Fruit fly (Drosophila melanogaster) whole organism, embryonic: ENCODE results near the gene v.

Experiments used
- Ada2b ChIP-seq: fragments of 200-800 bp; sonication (Bioruptor generic); IDR thresholded peaks from 2 replicates; pipeline ENCODE4 v1.3.6; 2022; ENCODE audit warnings: missing biosample characterization, missing genetic modification characterization
- Atf6 ChIP-seq: fragments of 200-800 bp; sonication (Bioruptor generic); IDR thresholded peaks from 2 replicates; pipeline ENCODE4 v1.3.6; 2022; ENCODE audit warnings: missing biosample characterization, missing genetic modification characterization
- Bgb ChIP-seq: fragments of 200-800 bp; sonication (Bioruptor generic); IDR thresholded peaks from 2 replicates; pipeline ENCODE4 v1.3.6; 2022; ENCODE audit warnings: missing biosample characterization, missing genetic modification characterization; ENCODE audit not compliant: partially characterized antibody
- C15 ChIP-seq: fragments of 200-800 bp; sonication (Bioruptor generic); IDR thresholded peaks from 3 replicates; pipeline ENCODE4 v1.3.6; 2022; ENCODE audit warnings: missing biosample characterization, missing genetic modification characterization
- CG18476 ChIP-seq: fragments of 200-800 bp; sonication (Bioruptor generic); optimal IDR thresholded peaks from 2 replicates; lab custom pipeline; 2016; ENCODE audit warnings: missing biosample characterization, mild to moderate bottlenecking, missing genetic modification characterization
- CG30403 ChIP-seq: fragments of 200-800 bp; sonication (Bioruptor generic); optimal IDR thresholded peaks from 3 replicates; lab custom pipeline; 2016; ENCODE audit warnings: missing biosample characterization, missing genetic modification characterization
- CG32767 ChIP-seq: fragments of 200-800 bp; sonication (Bioruptor generic); IDR thresholded peaks from 2 replicates; pipeline ENCODE4 v1.3.6; 2022; ENCODE audit warnings: missing biosample characterization, missing genetic modification characterization
- CG33213 ChIP-seq: fragments of 200-800 bp; sonication (Bioruptor generic); optimal IDR thresholded peaks from 3 replicates; lab custom pipeline; 2016; ENCODE audit warnings: missing biosample characterization, missing genetic modification characterization
- CG34376 ChIP-seq: fragments of 200-800 bp; sonication (Bioruptor generic); optimal IDR thresholded peaks from 2 replicates; lab custom pipeline; 2018; ENCODE audit warnings: missing biosample characterization, mild to moderate bottlenecking, missing genetic modification characterization
- CG3847 ChIP-seq: fragments of 200-800 bp; sonication (Bioruptor generic); IDR thresholded peaks from 2 replicates; pipeline ENCODE4 v1.3.6; 2022; ENCODE audit warnings: missing biosample characterization, missing genetic modification characterization
- CG6272 ChIP-seq: fragments of 200-800 bp; sonication (Bioruptor generic); IDR thresholded peaks from 2 replicates; pipeline ENCODE4 v1.3.6; 2022; ENCODE audit warnings: missing biosample characterization, missing genetic modification characterization
- CG6689 ChIP-seq: fragments of 200-800 bp; sonication (Bioruptor generic); IDR thresholded peaks from 2 replicates; pipeline ENCODE4 v1.3.6; 2022; ENCODE audit warnings: missing biosample characterization, missing genetic modification characterization
- CG6765 ChIP-seq: fragments of 200-800 bp; sonication (Bioruptor generic); optimal IDR thresholded peaks from 3 replicates; lab custom pipeline; 2017; ENCODE audit warnings: missing biosample characterization, mild to moderate bottlenecking, missing genetic modification characterization
- CG7839 ChIP-seq: fragments of 200-800 bp; sonication (Bioruptor generic); optimal IDR thresholded peaks from 3 replicates; lab custom pipeline; 2018; ENCODE audit warnings: missing biosample characterization, mild to moderate bottlenecking, missing genetic modification characterization, moderate library complexity
- CG8290 ChIP-seq, 3 experiments: fragments of 200-800 bp; sonication (Bioruptor generic); optimal IDR thresholded peaks; 2 replicates each; lab custom pipeline; 2016 to 2019; ENCODE audit warnings: missing biosample characterization in 3 of 3, missing genetic modification characterization in 3 of 3, mild to moderate bottlenecking in 2 of 3, moderate library complexity in 1 of 3
- CG8924 ChIP-seq: fragments of 200-800 bp; optimal IDR thresholded peaks from 3 replicates; lab custom pipeline; 2019; ENCODE audit warnings: missing biosample characterization, mild to moderate bottlenecking, missing genetic modification characterization, moderate library complexity
- CG9609 ChIP-seq: fragments of 200-800 bp; sonication (Bioruptor generic); optimal IDR thresholded peaks from 3 replicates; lab custom pipeline; 2016; ENCODE audit warnings: missing biosample characterization, missing genetic modification characterization
- Elba2 ChIP-seq: fragments of 200-800 bp; sonication (Bioruptor generic); optimal IDR thresholded peaks from 3 replicates; lab custom pipeline; 2016; ENCODE audit warnings: missing biosample characterization, missing genetic modification characterization
- Hey ChIP-seq: fragments of 200-800 bp; sonication (Bioruptor generic); optimal IDR thresholded peaks from 3 replicates; lab custom pipeline; 2018; ENCODE audit warnings: missing biosample characterization, mild to moderate bottlenecking, missing genetic modification characterization
- Jarid2 ChIP-seq: fragments of 200-800 bp; sonication (Bioruptor generic); optimal IDR thresholded peaks from 3 replicates; lab custom pipeline; 2017; ENCODE audit warnings: mild to moderate bottlenecking, missing biosample characterization, missing genetic modification reagents, missing genetic modification characterization
- MBD-R2 ChIP-seq: fragments of 200-800 bp; sonication (Bioruptor generic); IDR thresholded peaks from 2 replicates; pipeline ENCODE4 v1.3.6; 2022; ENCODE audit warnings: missing biosample characterization, missing genetic modification characterization
- Mad ChIP-seq: fragments of 200-800 bp; sonication (Bioruptor generic); optimal IDR thresholded peaks from 2 replicates; lab custom pipeline; 2016; ENCODE audit warnings: missing biosample characterization, missing genetic modification characterization
- Spps ChIP-seq: fragments of 200-800 bp; sonication (Bioruptor generic); optimal IDR thresholded peaks from 2 replicates; lab custom pipeline; 2018; ENCODE audit warnings: missing biosample characterization, mild to moderate bottlenecking, missing genetic modification characterization
- Trl ChIP-seq, 3 experiments: fragments of >200 bp in 2 of 3; fragments of 200-800 bp in 1 of 3; sonication (Bioruptor generic) in 1 of 3; optimal IDR thresholded peaks; 2 replicates in 1 of 3; 3 replicates in 2 of 3; lab custom pipeline; 2016 to 2017; ENCODE audit warnings: missing biosample characterization in 1 of 3, missing genetic modification characterization in 1 of 3
- Vsx1 ChIP-seq: fragments of 200-800 bp; sonication (Bioruptor generic); optimal IDR thresholded peaks from 2 replicates; lab custom pipeline; 2017; ENCODE audit warnings: missing biosample characterization, mild to moderate bottlenecking, missing genetic modification characterization, missing genetic modification reagents
- bbx ChIP-seq: fragments of 200-800 bp; sonication (Bioruptor generic); IDR thresholded peaks from 2 replicates; pipeline ENCODE4 v1.3.6; 2022; ENCODE audit warnings: missing biosample characterization, missing genetic modification characterization; ENCODE audit not compliant: partially characterized antibody
- ci ChIP-seq: fragments of 200-800 bp; sonication (Bioruptor generic); IDR thresholded peaks from 3 replicates; pipeline ENCODE4 v1.3.6; 2022; ENCODE audit warnings: missing biosample characterization, missing genetic modification characterization
- dati ChIP-seq: fragments of 200-800 bp; sonication (Bioruptor generic); IDR thresholded peaks from 2 replicates; pipeline ENCODE4 v1.3.6; 2022; ENCODE audit warnings: missing biosample characterization, missing genetic modification characterization
- exex ChIP-seq: fragments of 200-800 bp; sonication (Bioruptor generic); optimal IDR thresholded peaks from 4 replicates; lab custom pipeline; 2018; ENCODE audit warnings: missing biosample characterization, mild to moderate bottlenecking, missing genetic modification characterization, moderate library complexity
- gcm ChIP-seq: fragments of 200-800 bp; sonication (Bioruptor generic); optimal IDR thresholded peaks from 2 replicates; lab custom pipeline; 2019; ENCODE audit warnings: missing biosample characterization, mild to moderate bottlenecking, missing genetic modification characterization, moderate library complexity
- inv ChIP-seq: fragments of 200-800 bp; sonication (Bioruptor generic); IDR thresholded peaks from 2 replicates; pipeline ENCODE4 v1.3.6; 2022; ENCODE audit warnings: missing biosample characterization, missing genetic modification characterization; ENCODE audit not compliant: partially characterized antibody
- lilli ChIP-seq: fragments of 200-800 bp; sonication (Bioruptor generic); optimal IDR thresholded peaks from 3 replicates; lab custom pipeline; 2016; ENCODE audit warnings: missing biosample characterization, missing genetic modification characterization
- mld ChIP-seq: fragments of 200-800 bp; sonication (Bioruptor generic); IDR thresholded peaks from 3 replicates; pipeline ENCODE4 v1.3.6; 2022; ENCODE audit warnings: missing biosample characterization, missing genetic modification characterization; ENCODE audit not compliant: partially characterized antibody
- nau ChIP-seq: fragments of 200-800 bp; sonication (Bioruptor generic); optimal IDR thresholded peaks from 3 replicates; lab custom pipeline; 2017; ENCODE audit warnings: missing biosample characterization, mild to moderate bottlenecking, missing genetic modification characterization, missing genetic modification reagents
- nerfin-1 ChIP-seq: fragments of 200-800 bp; sonication (Bioruptor generic); optimal IDR thresholded peaks from 3 replicates; lab custom pipeline; 2019; ENCODE audit warnings: missing biosample characterization, mild to moderate bottlenecking, missing genetic modification characterization, moderate library complexity
- nerfin-2 ChIP-seq: fragments of 200-800 bp; sonication (Bioruptor generic); IDR thresholded peaks from 2 replicates; pipeline ENCODE4 v1.3.6; 2022; ENCODE audit warnings: missing biosample characterization, missing genetic modification characterization; ENCODE audit not compliant: partially characterized antibody
- onecut ChIP-seq: fragments of 200-800 bp; sonication (Bioruptor generic); IDR thresholded peaks from 2 replicates; pipeline ENCODE4 v1.3.6; 2022; ENCODE audit warnings: missing biosample characterization, missing genetic modification characterization
- pnt ChIP-seq: fragments of 200-800 bp; sonication (Bioruptor generic); optimal IDR thresholded peaks from 3 replicates; lab custom pipeline; 2016; ENCODE audit warnings: missing biosample characterization, missing genetic modification characterization
- psq ChIP-seq: fragments of 200-800 bp; sonication (Bioruptor generic); optimal IDR thresholded peaks from 2 replicates; lab custom pipeline; 2017; ENCODE audit warnings: missing biosample characterization, missing genetic modification characterization
- sens ChIP-seq: fragments of 200-800 bp; sonication (Bioruptor generic); peaks from one replicate; lab custom pipeline; 2016; ENCODE audit warnings: missing biosample characterization, missing genetic modification characterization
- seq ChIP-seq: fragments of 200-800 bp; sonication (Bioruptor generic); IDR thresholded peaks from 2 replicates; pipeline ENCODE4 v1.3.6; 2022; ENCODE audit warnings: missing biosample characterization, missing genetic modification characterization
- sob ChIP-seq: fragments of 200-800 bp; sonication (Bioruptor generic); IDR thresholded peaks from 2 replicates; pipeline ENCODE4 v1.3.6; 2022; ENCODE audit warnings: missing biosample characterization, missing genetic modification characterization
- stwl ChIP-seq: fragments of 200-800 bp; sonication (Bioruptor generic); optimal IDR thresholded peaks from 3 replicates; lab custom pipeline; 2018; ENCODE audit warnings: missing biosample characterization, mild to moderate bottlenecking, missing genetic modification characterization, moderate library complexity
- tna ChIP-seq: fragments of 200-800 bp; sonication (Bioruptor generic); IDR thresholded peaks from 2 replicates; pipeline ENCODE4 v1.3.6; 2022; ENCODE audit warnings: missing biosample characterization, missing genetic modification characterization; ENCODE audit not compliant: partially characterized antibody
- trem ChIP-seq: fragments of 200-800 bp; optimal IDR thresholded peaks from 3 replicates; lab custom pipeline; 2019; ENCODE audit warnings: missing biosample characterization, mild to moderate bottlenecking, missing genetic modification characterization, moderate library complexity
- ttk ChIP-seq: fragments of 200-800 bp; sonication (Bioruptor generic); IDR thresholded peaks from 2 replicates; pipeline ENCODE4 v2.1.2; 2022; ENCODE audit warnings: missing biosample characterization, missing genetic modification characterization
- vvl ChIP-seq: fragments of 200-800 bp; sonication (Bioruptor generic); IDR thresholded peaks from 2 replicates; pipeline ENCODE4 v1.3.6; 2022; ENCODE audit warnings: missing biosample characterization, missing genetic modification characterization
- wek ChIP-seq: fragments of 200-800 bp; sonication (Bioruptor generic); optimal IDR thresholded peaks from 3 replicates; lab custom pipeline; 2018; ENCODE audit warnings: missing biosample characterization, mild to moderate bottlenecking, missing genetic modification characterization, moderate library complexity

The v gene

DNA sequence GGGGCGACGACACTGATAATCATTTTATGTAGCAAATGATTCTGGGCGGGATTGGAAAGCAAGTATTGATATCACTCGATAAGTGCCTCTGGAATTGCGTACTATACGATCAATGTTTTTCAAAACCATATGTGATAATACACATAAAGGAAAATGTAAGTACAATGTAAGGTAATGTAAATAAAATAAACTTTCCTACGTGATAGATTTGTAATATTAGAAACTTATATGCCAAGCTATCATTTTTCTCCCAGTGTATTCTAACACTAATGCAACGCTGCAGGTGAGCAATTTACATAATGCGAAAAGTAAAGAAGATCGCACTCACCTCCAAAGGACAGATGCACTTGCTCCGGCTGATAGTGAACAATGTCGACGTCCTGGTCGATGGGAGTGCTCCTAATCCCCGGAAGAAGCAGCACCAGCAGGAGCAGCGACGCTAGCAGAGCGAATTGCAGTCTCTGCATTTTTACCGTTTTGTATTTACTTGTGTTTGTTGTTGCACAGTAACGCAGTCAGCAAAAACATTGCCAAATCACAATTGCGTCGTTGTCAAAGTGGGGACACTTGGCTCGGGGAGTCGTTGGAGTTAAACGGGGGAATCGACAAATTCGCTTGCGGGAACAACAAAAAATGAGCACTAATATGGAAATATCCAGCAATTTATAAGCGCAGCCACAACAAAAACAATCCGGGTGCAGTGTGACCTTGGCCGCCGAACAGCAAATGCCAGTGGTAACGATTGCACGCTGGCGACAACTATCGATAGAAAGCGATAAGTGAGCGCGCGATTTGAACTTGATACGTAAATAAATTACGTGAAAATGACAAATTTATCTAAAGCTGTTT lies 46.5 kb upstream of the v start, which contains the start of gene CG1637 (continued):
- TF ChIP-seq dati (GFP tag; lab: Robert Waterston, UW) (no peak), Hey (tag; lab: Kevin White, UChicago) (no peak), Mad (no peak), bbx (GFP tag; lab: Robert Waterston, UW) (peak; percentile 82), Atf6 (0 out of 2 replicates have a peak, but pooled peaks have one; percentile 42), exex (tag; lab: Kevin White, UChicago) (no peak), CG8924 (tag; lab: Kevin White, UChicago) (no peak), inv (GFP tag; lab: Robert Waterston, UW) (peak; percentile 45), CG7839 (tag; lab: Kevin White, UChicago) (no peak), trem (tag; lab: Kevin White, UChicago) (peak; percentile 35), gcm (GFP tag; lab: Kevin White, UChicago) (no peak), ci (GFP tag; lab: Robert Waterston, UW) (no peak), CG6272 (no peak), CG33213 (no peak), CG8290 (GFP tag; optimal IDR thresholded peaks at IDR 0.05; lab: Kevin White, UChicago) (no peak), CG8290 (tag; optimal IDR thresholded peaks at IDR 0.05; lab: Kevin White, UChicago) (no peak), psq (GFP tag; lab: Kevin White, UChicago) (no peak), CG9609 (GFP tag; lab: Kevin White, UChicago) (no peak), mld (GFP tag; lab: Robert Waterston, UW) (0 out of 3 replicates have a peak, but pooled peaks have one; percentile 52), Bgb (GFP tag; lab: Robert Waterston, UW) (peak; percentile 74), nerfin-2 (GFP tag; lab: Robert Waterston, UW) (no peak), C15 (GFP tag; lab: Robert Waterston, UW) (no peak), CG32767 (GFP tag; lab: Robert Waterston, UW) (no peak), sens (GFP tag; lab: Kevin White, UChicago) (peak; percentile 79), nerfin-1 (tag; lab: Kevin White, UChicago) (no peak), tna (0 out of 2 replicates have a peak, but pooled peaks have one; percentile 33), stwl (peak; percentile 28), CG6765 (GFP tag; lab: Kevin White, UChicago) (no peak), sob (no peak), lilli (GFP tag; lab: Kevin White, UChicago) (no peak), CG6689 (GFP tag; lab: Robert Waterston, UW) (no peak), seq (GFP tag; lab: Robert Waterston, UW) (no peak), onecut (no peak), Elba2 (GFP tag; lab: Kevin White, UChicago) (no peak), Vsx1 (GFP tag; lab: Kevin White, UChicago) (no peak), MBD-R2 (GFP tag; lab: Robert Waterston, UW) (peak; percentile 70), nau (GFP tag; lab: Kevin White, UChicago) (no peak), Trl (optimal IDR thresholded peaks at IDR 0.05; lab: Kevin White, UChicago) (no peak), Trl (GFP tag; optimal IDR thresholded peaks at IDR 0.05; lab: Kevin White, UChicago) (no peak), wek (GFP tag; lab: Kevin White, UChicago) (no peak), CG18476 (GFP tag; lab: Kevin White, UChicago) (no peak), ttk (no peak), CG3847 (GFP tag; lab: Robert Waterston, UW) (0 out of 2 replicates have a peak, but pooled peaks have one; percentile 14), pnt (no peak), vvl (GFP tag; lab: Robert Waterston, UW) (peak; percentile 44; the same call in 1 of the 2 replicates), Ada2b (GFP tag; lab: Robert Waterston, UW) (no peak), CG30403 (GFP tag; lab: Kevin White, UChicago) (no peak), Jarid2 (no peak), Spps (no peak), CG34376 (GFP tag; lab: Kevin White, UChicago) (no peak)
